Worm (Caenorhabditis elegans): ENCODE results near the gene fbxa-75.

DNA sequence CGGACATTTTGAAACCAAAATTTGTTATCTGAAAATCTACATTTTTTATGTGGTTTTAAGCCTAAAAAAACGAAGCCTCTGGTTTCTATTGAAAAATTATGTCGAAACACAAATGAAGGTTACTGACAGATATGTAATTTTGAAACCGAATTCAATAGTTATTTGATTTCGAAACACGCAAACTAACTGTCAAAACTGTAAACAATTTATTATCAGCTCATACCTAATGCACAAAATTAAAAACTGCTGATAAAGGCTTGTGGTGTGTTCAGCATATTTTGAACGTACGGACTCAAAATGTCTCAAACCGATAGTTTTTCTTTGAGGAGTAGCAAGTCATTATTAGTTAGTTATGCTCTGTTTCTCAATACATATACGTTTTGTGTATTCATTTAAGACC lies 39.0 kb downstream of the fbxa-75 start, which contains the start of gene fbxa-26:
- no peak for TF ChIP-seq egrh-3 (GFP tag; IDR thresholded peaks at IDR 0.05)
- no peak for TF ChIP-seq pha-4 (tag; optimal IDR thresholded peaks at IDR 0.05)
- TF ChIP-seq cebp-1 (GFP tag; IDR thresholded peaks at IDR 0.05), result peak; percentile 55; the same call in 1 of the 2 replicates
- TF ChIP-seq cebp-1 (tag; optimal IDR thresholded peaks at IDR 0.05), result peak; percentile 70
- no peak for TF ChIP-seq B0336.3 (GFP tag; IDR thresholded peaks at IDR 0.05)
- no peak for TF ChIP-seq B0019.2 (GFP tag; conservative IDR thresholded peaks at IDR 0.05)
- no peak for TF ChIP-seq hsf-1 (GFP tag; IDR thresholded peaks at IDR 0.05)

All from whole organism, young adult.